Worm (Caenorhabditis elegans): Measurements from ENCODE around the gene Y97E10AR.2.

The Y97E10AR.2 gene

ce11 chrV:8024752-8025151, 28.8 kb downstream of the Y97E10AR.2 start, which contains the start of gene F43H9.3:
TSS of gene F43H9.3 (minus strand) at chrV:8024940.
- TF ChIP-seq sea-1 (GFP tag; conservative IDR thresholded peaks at IDR 0.05) (no peak), scrt-1 (GFP tag; IDR thresholded peaks at IDR 0.05) (no peak), ceh-36 (tag; optimal IDR thresholded peaks at IDR 0.05) (no peak), hnd-1 (tag; optimal IDR thresholded peaks at IDR 0.05) (no peak), F13C5.2 (tag; optimal IDR thresholded peaks at IDR 0.05) (no peak), flt-1 (GFP tag; IDR thresholded peaks at IDR 0.05) (no peak), tbx-11 (GFP tag; IDR thresholded peaks at IDR 0.05) (no peak), B0310.2 (tag; optimal IDR thresholded peaks at IDR 0.05) (no peak), ama-1 (optimal IDR thresholded peaks at IDR 0.05) (no peak), hmg-4 (GFP tag; optimal IDR thresholded peaks at IDR 0.05) (no peak), aly-1 (tag; optimal IDR thresholded peaks at IDR 0.05) (no peak), pes-1 (GFP tag; IDR thresholded peaks at IDR 0.05) (no peak), tra-4 (tag; optimal IDR thresholded peaks at IDR 0.05) (no peak), hmbx-1 (tag; optimal IDR thresholded peaks at IDR 0.05) (no peak), tbx-37 (GFP tag; conservative IDR thresholded peaks at IDR 0.05) (no peak), ceh-13 (GFP tag; optimal IDR thresholded peaks at IDR 0.05) (no peak)

ce11 chrV:8025259-8025658, 29.3 kb downstream of the Y97E10AR.2 start:
- TF ChIP-seq tbx-37 (GFP tag; conservative IDR thresholded peaks at IDR 0.05) (no peak), hmg-4 (GFP tag; optimal IDR thresholded peaks at IDR 0.05) (no peak), tra-4 (tag; optimal IDR thresholded peaks at IDR 0.05) (no peak), flt-1 (GFP tag; IDR thresholded peaks at IDR 0.05) (no peak)

- TF ChIP-seq scrt-1 (GFP tag; IDR thresholded peaks at IDR 0.05) (no peak), tra-4 (tag; optimal IDR thresholded peaks at IDR 0.05) (no peak), tbx-11 (GFP tag; IDR thresholded peaks at IDR 0.05) (no peak), sea-1 (GFP tag; conservative IDR thresholded peaks at IDR 0.05) (no peak), F13C5.2 (tag; optimal IDR thresholded peaks at IDR 0.05) (no peak), pes-1 (GFP tag; IDR thresholded peaks at IDR 0.05) (no peak), ama-1 (optimal IDR thresholded peaks at IDR 0.05) (no peak), hmg-4 (GFP tag; optimal IDR thresholded peaks at IDR 0.05) (no peak), ets-7 (tag; optimal IDR thresholded peaks at IDR 0.05) (no peak), B0310.2 (tag; optimal IDR thresholded peaks at IDR 0.05) (no peak), hmbx-1 (tag; optimal IDR thresholded peaks at IDR 0.05) (no peak)
These were observed 30.4 kb downstream of the Y97E10AR.2 start, which contains the start of gene F43H9.4 for ce11 chrV:8026343-8026742. TSS of gene F43H9.4 (plus strand) at chrV:8026708.

ce11 chrV:8027429-8028142, 31.6 kb downstream of the Y97E10AR.2 start:
- TF ChIP-seq flt-1 (GFP tag; IDR thresholded peaks at IDR 0.05) (no peak), hmg-4 (GFP tag; optimal IDR thresholded peaks at IDR 0.05) (no peak), pes-1 (GFP tag; IDR thresholded peaks at IDR 0.05) (no peak), ama-1 (optimal IDR thresholded peaks at IDR 0.05) (no peak), sea-1 (GFP tag; conservative IDR thresholded peaks at IDR 0.05) (no peak), hnd-1 (tag; optimal IDR thresholded peaks at IDR 0.05) (no peak), ceh-13 (GFP tag; optimal IDR thresholded peaks at IDR 0.05) (no peak), ceh-36 (tag; optimal IDR thresholded peaks at IDR 0.05) (no peak), hmbx-1 (tag; optimal IDR thresholded peaks at IDR 0.05) (no peak), tbx-37 (GFP tag; conservative IDR thresholded peaks at IDR 0.05) (no peak), B0310.2 (tag; optimal IDR thresholded peaks at IDR 0.05) (no peak), tra-4 (tag; optimal IDR thresholded peaks at IDR 0.05) (no peak), ets-7 (tag; optimal IDR thresholded peaks at IDR 0.05) (no peak), aly-1 (tag; optimal IDR thresholded peaks at IDR 0.05) (no peak), scrt-1 (GFP tag; IDR thresholded peaks at IDR 0.05) (no peak), F13C5.2 (tag; optimal IDR thresholded peaks at IDR 0.05) (no peak), tbx-11 (GFP tag; IDR thresholded peaks at IDR 0.05) (no peak)

ce11 chrV:8028825-8029489, 33.0 kb downstream of the Y97E10AR.2 start, which contains the start of gene oma-2:
TSS of gene oma-2 (plus strand) at chrV:8029439.
- TF ChIP-seq hnd-1 (tag; optimal IDR thresholded peaks at IDR 0.05) (no peak), flt-1 (GFP tag; IDR thresholded peaks at IDR 0.05) (no peak), hmg-4 (GFP tag; optimal IDR thresholded peaks at IDR 0.05) (no peak), ceh-36 (tag; optimal IDR thresholded peaks at IDR 0.05) (no peak), sea-1 (GFP tag; conservative IDR thresholded peaks at IDR 0.05) (no peak), ets-7 (tag; optimal IDR thresholded peaks at IDR 0.05) (no peak), tbx-11 (GFP tag; IDR thresholded peaks at IDR 0.05) (no peak), F13C5.2 (tag; optimal IDR thresholded peaks at IDR 0.05) (no peak), aly-1 (tag; optimal IDR thresholded peaks at IDR 0.05) (no peak), tbx-37 (GFP tag; conservative IDR thresholded peaks at IDR 0.05) (no peak), hmbx-1 (tag; optimal IDR thresholded peaks at IDR 0.05) (no peak), pes-1 (GFP tag; IDR thresholded peaks at IDR 0.05) (no peak), scrt-1 (GFP tag; IDR thresholded peaks at IDR 0.05) (no peak), tra-4 (tag; optimal IDR thresholded peaks at IDR 0.05) (no peak), ama-1 (optimal IDR thresholded peaks at IDR 0.05) (no peak), ceh-13 (GFP tag; optimal IDR thresholded peaks at IDR 0.05) (no peak), B0310.2 (tag; optimal IDR thresholded peaks at IDR 0.05) (no peak)

- TF ChIP-seq ceh-13 (GFP tag; optimal IDR thresholded peaks at IDR 0.05): no peak
- TF ChIP-seq tbx-11 (GFP tag; IDR thresholded peaks at IDR 0.05): no peak
- TF ChIP-seq aly-1 (tag; optimal IDR thresholded peaks at IDR 0.05): no peak
- TF ChIP-seq scrt-1 (GFP tag; IDR thresholded peaks at IDR 0.05): no peak
- TF ChIP-seq B0310.2 (tag; optimal IDR thresholded peaks at IDR 0.05): no peak
- TF ChIP-seq pes-1 (GFP tag; IDR thresholded peaks at IDR 0.05): no peak
- TF ChIP-seq ceh-36 (tag; optimal IDR thresholded peaks at IDR 0.05): no peak
These were observed 35.1 kb downstream of the Y97E10AR.2 start, which contains the start of gene vars-1 for ce11 chrV:8031121-8031520. TSS of gene vars-1 (plus strand) at chrV:8031411.

ce11 chrV:8034811-8035210, 38.8 kb downstream of the Y97E10AR.2 start, which contains the start of gene algn-12:
TSS of gene algn-12 (plus strand) at chrV:8035111.
- TF ChIP-seq tbx-11 (GFP tag; IDR thresholded peaks at IDR 0.05) (no peak), aly-1 (tag; optimal IDR thresholded peaks at IDR 0.05) (no peak), F13C5.2 (tag; optimal IDR thresholded peaks at IDR 0.05) (no peak), B0310.2 (tag; optimal IDR thresholded peaks at IDR 0.05) (no peak), ama-1 (optimal IDR thresholded peaks at IDR 0.05) (no peak)
